Fruit fly (Drosophila melanogaster) whole organism, embryonic: Measurements from ENCODE around the gene Sf3b3.
A peak's percentile ranks its signal among the peaks of the same experiment; 100 is the strongest.

Experiments used
- Ada2b ChIP-seq: fragments of 200-800 bp; sonication (Bioruptor generic); IDR thresholded peaks from 2 replicates; pipeline ENCODE4 v1.3.6; 2022; ENCODE audit warnings: missing biosample characterization, missing genetic modification characterization
- CG10321 ChIP-seq: fragments of 200-800 bp; sonication (Bioruptor generic); IDR thresholded peaks from 2 replicates; pipeline ENCODE4 v1.3.6; 2022; ENCODE audit warnings: missing biosample characterization, missing genetic modification characterization
- CG11504 ChIP-seq: fragments of 200-800 bp; sonication (Bioruptor generic); optimal IDR thresholded peaks from 3 replicates; lab custom pipeline; 2019; ENCODE audit warnings: missing biosample characterization, mild to moderate bottlenecking, missing genetic modification characterization, moderate library complexity
- CG13894 ChIP-seq: fragments of 200-800 bp; sonication (Bioruptor generic); optimal IDR thresholded peaks from 3 replicates; lab custom pipeline; 2018; ENCODE audit warnings: missing biosample characterization, mild to moderate bottlenecking, missing genetic modification characterization, moderate library complexity
- CG14667 ChIP-seq: fragments of 200-800 bp; sonication (Bioruptor generic); IDR thresholded peaks from 2 replicates; pipeline ENCODE4 v1.3.6; 2022; ENCODE audit warnings: missing biosample characterization, missing genetic modification characterization
- CG1529 ChIP-seq: fragments of 200-800 bp; sonication (Bioruptor generic); optimal IDR thresholded peaks from 3 replicates; lab custom pipeline; 2018; ENCODE audit warnings: missing biosample characterization, missing genetic modification characterization
- CG1647 ChIP-seq: fragments of 200-800 bp; sonication (Bioruptor generic); optimal IDR thresholded peaks from 3 replicates; lab custom pipeline; 2016; ENCODE audit warnings: missing biosample characterization, missing genetic modification characterization
- CG16815 ChIP-seq: fragments of 200-800 bp; sonication (Bioruptor generic); optimal IDR thresholded peaks from 3 replicates; lab custom pipeline; 2017; ENCODE audit warnings: missing biosample characterization, mild to moderate bottlenecking, missing genetic modification characterization
- CG17802 ChIP-seq: fragments of 200-800 bp; sonication (Bioruptor generic); optimal IDR thresholded peaks from 2 replicates; lab custom pipeline; 2018; ENCODE audit warnings: missing biosample characterization, mild to moderate bottlenecking, missing genetic modification characterization, moderate library complexity
- CG18476 ChIP-seq: fragments of 200-800 bp; sonication (Bioruptor generic); optimal IDR thresholded peaks from 2 replicates; lab custom pipeline; 2016; ENCODE audit warnings: missing biosample characterization, mild to moderate bottlenecking, missing genetic modification characterization
- CG30020 ChIP-seq: fragments of 200-800 bp; optimal IDR thresholded peaks from 2 replicates; lab custom pipeline; 2019; ENCODE audit warnings: missing biosample characterization, mild to moderate bottlenecking, missing genetic modification characterization, moderate library complexity
- CG3163 ChIP-seq: fragments of 200-800 bp; sonication (Bioruptor generic); optimal IDR thresholded peaks from 3 replicates; lab custom pipeline; 2016; ENCODE audit warnings: missing biosample characterization, missing genetic modification characterization
- CG4424 ChIP-seq: fragments of 200-800 bp; sonication (Bioruptor generic); optimal IDR thresholded peaks from 3 replicates; lab custom pipeline; 2016; ENCODE audit warnings: missing biosample characterization, missing genetic modification characterization
- CG4854 ChIP-seq: fragments of 200-800 bp; sonication (Bioruptor generic); optimal IDR thresholded peaks from 2 replicates; lab custom pipeline; 2016; ENCODE audit warnings: missing biosample characterization, missing genetic modification characterization, inconsistent platforms
- CG6272 ChIP-seq: fragments of 200-800 bp; sonication (Bioruptor generic); IDR thresholded peaks from 2 replicates; pipeline ENCODE4 v1.3.6; 2022; ENCODE audit warnings: missing biosample characterization, missing genetic modification characterization
- CG7556 ChIP-seq: fragments of 200-800 bp; sonication (Bioruptor generic); optimal IDR thresholded peaks from 2 replicates; lab custom pipeline; 2017; ENCODE audit warnings: missing biosample characterization, mild to moderate bottlenecking, missing genetic modification characterization
- CG8089 ChIP-seq: fragments of 200-800 bp; sonication (Bioruptor generic); optimal IDR thresholded peaks from 3 replicates; lab custom pipeline; 2016; ENCODE audit warnings: missing biosample characterization, missing genetic modification characterization
- CG8478 ChIP-seq: fragments of >200 bp; optimal IDR thresholded peaks from 2 replicates; lab custom pipeline; 2018
- CG9609 ChIP-seq: fragments of 200-800 bp; sonication (Bioruptor generic); optimal IDR thresholded peaks from 3 replicates; lab custom pipeline; 2016; ENCODE audit warnings: missing biosample characterization, missing genetic modification characterization
- Camta ChIP-seq: fragments of 200-800 bp; sonication (Bioruptor generic); optimal IDR thresholded peaks from 2 replicates; lab custom pipeline; 2016; ENCODE audit warnings: missing biosample characterization, missing genetic modification characterization
- CoRest ChIP-seq: fragments of 200-800 bp; sonication (Bioruptor generic); optimal IDR thresholded peaks from 3 replicates; lab custom pipeline; 2018; ENCODE audit warnings: missing biosample characterization, mild to moderate bottlenecking, missing genetic modification characterization, moderate library complexity
- Dad ChIP-seq: fragments of 200-800 bp; sonication (Bioruptor generic); optimal IDR thresholded peaks from 3 replicates; lab custom pipeline; 2016; ENCODE audit warnings: missing biosample characterization, missing genetic modification characterization
- Dp ChIP-seq: fragments of 200-800 bp; sonication (Bioruptor generic); optimal IDR thresholded peaks from 2 replicates; lab custom pipeline; 2018; ENCODE audit warnings: missing biosample characterization, mild to moderate bottlenecking, missing genetic modification characterization, moderate library complexity
- E2f2 ChIP-seq: fragments of 200-800 bp; sonication (Bioruptor generic); IDR thresholded peaks from 2 replicates; pipeline ENCODE4 v1.3.6; 2022; ENCODE audit warnings: missing biosample characterization, missing genetic modification characterization
- Gsc ChIP-seq: fragments of 200-800 bp; sonication (Bioruptor generic); IDR thresholded peaks from 2 replicates; pipeline ENCODE4 v1.3.6; 2022; ENCODE audit warnings: missing biosample characterization, missing genetic modification characterization
- Lim3 ChIP-seq: fragments of 200-800 bp; sonication (Bioruptor generic); IDR thresholded peaks from 2 replicates; pipeline ENCODE4 v1.3.6; 2022; ENCODE audit warnings: missing biosample characterization, missing genetic modification characterization
- MBD-R2 ChIP-seq: fragments of 200-800 bp; sonication (Bioruptor generic); IDR thresholded peaks from 2 replicates; pipeline ENCODE4 v1.3.6; 2022; ENCODE audit warnings: missing biosample characterization, missing genetic modification characterization
- Max ChIP-seq: fragments of 200-800 bp; sonication (Bioruptor generic); optimal IDR thresholded peaks from 2 replicates; lab custom pipeline; 2016; ENCODE audit warnings: missing biosample characterization, mild to moderate bottlenecking, missing genetic modification characterization
- NFAT ChIP-seq: fragments of 200-800 bp; sonication (Bioruptor generic); IDR thresholded peaks from 2 replicates; pipeline ENCODE4 v1.3.6; 2022; ENCODE audit warnings: missing biosample characterization, missing genetic modification characterization
- Nf-YC ChIP-seq: fragments of 200-800 bp; optimal IDR thresholded peaks from 3 replicates; lab custom pipeline; 2019; ENCODE audit warnings: missing biosample characterization, mild to moderate bottlenecking, missing genetic modification characterization, moderate library complexity
- NfI ChIP-seq: fragments of 200-800 bp; sonication (Bioruptor generic); optimal IDR thresholded peaks from 3 replicates; lab custom pipeline; 2018; ENCODE audit warnings: missing biosample characterization, mild to moderate bottlenecking, missing genetic modification characterization, moderate library complexity
- Oli ChIP-seq: fragments of 200-800 bp; sonication (Bioruptor generic); optimal IDR thresholded peaks from 2 replicates; lab custom pipeline; 2018; ENCODE audit warnings: missing biosample characterization, mild to moderate bottlenecking, missing genetic modification characterization, moderate library complexity
- Rfx ChIP-seq: fragments of 200-800 bp; sonication (Bioruptor generic); IDR thresholded peaks from 2 replicates; pipeline ENCODE4 v1.3.6; 2022; ENCODE audit warnings: missing biosample characterization, missing genetic modification characterization
- Rx ChIP-seq: fragments of 200-800 bp; sonication (Bioruptor generic); IDR thresholded peaks from 2 replicates; pipeline ENCODE4 v1.3.6; 2022; ENCODE audit warnings: missing biosample characterization, missing genetic modification characterization
- Side ChIP-seq: fragments of 200-800 bp; sonication (Bioruptor generic); optimal IDR thresholded peaks from 2 replicates; lab custom pipeline; 2016; ENCODE audit warnings: missing biosample characterization, missing genetic modification characterization
- ab ChIP-seq: fragments of 200-800 bp; sonication (Bioruptor generic); optimal IDR thresholded peaks from 2 replicates; lab custom pipeline; 2016; ENCODE audit warnings: missing biosample characterization, missing genetic modification characterization
- aop ChIP-seq: fragments of 200-800 bp; sonication (Bioruptor generic); IDR thresholded peaks from 2 replicates; pipeline ENCODE4 v1.3.6; 2022; ENCODE audit warnings: missing biosample characterization, missing genetic modification characterization
- bsh ChIP-seq, 2 experiments: fragments of 200-800 bp; sonication (Bioruptor generic); optimal IDR thresholded peaks; 2 replicates each; lab custom pipeline; 2017 to 2018; ENCODE audit warnings: mild to moderate bottlenecking in 2 of 2, missing biosample characterization in 2 of 2, missing genetic modification characterization in 2 of 2, moderate library complexity in 1 of 2
- btn ChIP-seq: fragments of 200-800 bp; sonication (Bioruptor generic); optimal IDR thresholded peaks from 2 replicates; lab custom pipeline; 2016; ENCODE audit warnings: missing biosample characterization, missing genetic modification characterization
- cato ChIP-seq: fragments of 200-800 bp; sonication (Bioruptor generic); optimal IDR thresholded peaks from 2 replicates; lab custom pipeline; 2016; ENCODE audit warnings: missing biosample characterization, missing genetic modification characterization, borderline replicate concordance
- eve ChIP-seq, 2 experiments: fragments of >200 bp; optimal IDR thresholded peaks; 2 replicates each; lab custom pipeline; 2017; ENCODE audit warnings: missing biosample characterization in 2 of 2, missing genetic modification characterization in 2 of 2
- kni ChIP-seq: fragments of 200-800 bp; sonication (Bioruptor generic); optimal IDR thresholded peaks from 3 replicates; lab custom pipeline; 2017; ENCODE audit warnings: mild to moderate bottlenecking, missing biosample characterization, missing genetic modification reagents, missing genetic modification characterization
- lbe ChIP-seq: fragments of 200-800 bp; sonication (Bioruptor generic); optimal IDR thresholded peaks from 2 replicates; lab custom pipeline; 2016; ENCODE audit warnings: missing biosample characterization, mild to moderate bottlenecking, missing genetic modification characterization
- oc ChIP-seq: fragments of 200-800 bp; sonication (Bioruptor generic); optimal IDR thresholded peaks from 2 replicates; lab custom pipeline; 2018; ENCODE audit warnings: missing biosample characterization, mild to moderate bottlenecking, missing genetic modification characterization, moderate library complexity
- ro ChIP-seq: fragments of 200-800 bp; sonication (Bioruptor generic); IDR thresholded peaks from 2 replicates; pipeline ENCODE4 v1.3.6; 2022; ENCODE audit warnings: missing biosample characterization, missing genetic modification characterization
- sens ChIP-seq: fragments of 200-800 bp; sonication (Bioruptor generic); peaks from one replicate; lab custom pipeline; 2016; ENCODE audit warnings: missing biosample characterization, missing genetic modification characterization
- slp2 ChIP-seq: fragments of 200-800 bp; sonication (Bioruptor generic); optimal IDR thresholded peaks from 2 replicates; lab custom pipeline; 2016; ENCODE audit warnings: missing biosample characterization, missing genetic modification characterization
- sr ChIP-seq: fragments of 200-800 bp; sonication (Bioruptor generic); IDR thresholded peaks from 3 replicates; pipeline ENCODE4 v1.3.6; 2022; ENCODE audit warnings: missing biosample characterization, missing genetic modification characterization
- tap ChIP-seq: fragments of 200-800 bp; optimal IDR thresholded peaks from 3 replicates; lab custom pipeline; 2019; ENCODE audit warnings: missing biosample characterization, mild to moderate bottlenecking, missing genetic modification characterization, moderate library complexity
- vfl ChIP-seq: fragments of 200-800 bp; sonication (Bioruptor generic); optimal IDR thresholded peaks from 2 replicates; lab custom pipeline; 2016; ENCODE audit warnings: missing biosample characterization, missing genetic modification characterization

Sf3b3 gene

dm6 chr3L:784111-784960 is 48.8 kb downstream of the Sf3b3 start (continued):
- TF ChIP-seq CG6272 (GFP tag; lab: Robert Waterston, UW) = peak; percentile 73
- peak; percentile 36 for TF ChIP-seq vfl (GFP tag; lab: Kevin White, UChicago)
- TF ChIP-seq Ada2b = peak; percentile 73
- no peak for TF ChIP-seq CG13894 (tag; lab: Kevin White, UChicago)
- peak; percentile 72 for TF ChIP-seq Camta
- peak; percentile 23 for TF ChIP-seq Dad (GFP tag; lab: Kevin White, UChicago)
- peak; percentile 58; the same call in 1 of the 2 replicates for TF ChIP-seq ro (GFP tag; lab: Robert Waterston, UW)
- peak; percentile 60 for TF ChIP-seq CG1529 (GFP tag; lab: Kevin White, UChicago)
- peak; percentile 87 for TF ChIP-seq lbe (GFP tag; lab: Kevin White, UChicago)
- TF ChIP-seq CG8478 = no peak
- TF ChIP-seq CG18476 (GFP tag; lab: Kevin White, UChicago) = peak; percentile 25
- no peak for TF ChIP-seq kni (GFP tag; lab: Kevin White, UChicago)
- peak; percentile 91 for TF ChIP-seq sens (GFP tag; lab: Kevin White, UChicago)
- no peak for TF ChIP-seq Nf-YC (tag; lab: Kevin White, UChicago)
- peak; percentile 10 for TF ChIP-seq Max (GFP tag; lab: Kevin White, UChicago)
- TF ChIP-seq Oli (tag; lab: Kevin White, UChicago) = peak; percentile 77
- no peak for TF ChIP-seq CG17802 (tag; lab: Kevin White, UChicago)
- peak; percentile 43 for TF ChIP-seq E2f2 (GFP tag; lab: Robert Waterston, UW)
- TF ChIP-seq CG3163 = peak; percentile 33
- peak; percentile 45 for TF ChIP-seq CG16815
- peak; percentile 11 for TF ChIP-seq slp2 (GFP tag; lab: Kevin White, UChicago)
- TF ChIP-seq ab (GFP tag; lab: Kevin White, UChicago) = no peak
- peak; percentile 48; the same call in 1 of the 2 replicates for TF ChIP-seq MBD-R2 (GFP tag; lab: Robert Waterston, UW)
- peak; percentile 2 for TF ChIP-seq btn (GFP tag; lab: Kevin White, UChicago)
- TF ChIP-seq Gsc (GFP tag; lab: Robert Waterston, UW) = no peak
- peak; percentile 73 for TF ChIP-seq CG4424 (GFP tag; lab: Kevin White, UChicago)
- peak; percentile 28 for TF ChIP-seq oc (tag; lab: Kevin White, UChicago)
- no peak for TF ChIP-seq CG30020 (tag; lab: Kevin White, UChicago)
- peak; percentile 46 for TF ChIP-seq tap
- TF ChIP-seq Lim3 = peak; percentile 72
- peak; percentile 79 for TF ChIP-seq CG11504 (tag; lab: Kevin White, UChicago)
- TF ChIP-seq CG4854 (GFP tag; lab: Kevin White, UChicago) = peak; percentile 39
- TF ChIP-seq aop (GFP tag; lab: Robert Waterston, UW) = no peak
- peak; percentile 56 for TF ChIP-seq NfI (GFP tag; lab: Kevin White, UChicago)
- TF ChIP-seq CG7556 (GFP tag; lab: Kevin White, UChicago) = peak; percentile 47
- TF ChIP-seq NFAT (GFP tag; lab: Robert Waterston, UW) = peak; percentile 3; the same call in 1 of the 2 replicates
- TF ChIP-seq Dp (GFP tag; lab: Kevin White, UChicago) = no peak
- TF ChIP-seq CG10321 (GFP tag; lab: Robert Waterston, UW) = no peak
- peak; percentile 73 for TF ChIP-seq CG9609
- peak; percentile 42; the same call in 1 of the 2 replicates for TF ChIP-seq CG14667 (GFP tag; lab: Robert Waterston, UW)
- TF ChIP-seq CoRest (tag; lab: Kevin White, UChicago) = peak; percentile 71
- TF ChIP-seq Side (GFP tag; lab: Kevin White, UChicago) = peak; percentile 41
- TF ChIP-seq eve (GFP tag; optimal IDR thresholded peaks at IDR 0.05; lab: Kevin White, UChicago) = peak in 1 of 2 experiments; percentile 32
- peak; percentile 81 for TF ChIP-seq Rfx (GFP tag; lab: Robert Waterston, UW)
- TF ChIP-seq cato = peak; percentile 44
- peak in 1 of 2 experiments; percentile 71 for TF ChIP-seq bsh (GFP tag; optimal IDR thresholded peaks at IDR 0.05; lab: Kevin White, UChicago)
- TF ChIP-seq CG8089 (GFP tag; lab: Kevin White, UChicago) = peak; percentile 43
- peak; percentile 63; the same call in 1 of the 2 replicates for TF ChIP-seq Rx
- 0 out of 3 replicates have a peak, but pooled peaks have one; percentile 10 for TF ChIP-seq sr
- TF ChIP-seq CG1647 (GFP tag; lab: Kevin White, UChicago) = peak; percentile 35
